Worm (Caenorhabditis elegans) whole organism, L3 larva: ENCODE data around the gene col-13.

Source experiments
- aly-2 ChIP-seq: fragments of 150-350 bp; optimal IDR thresholded peaks from 2 replicates; lab custom pipeline; 2014; ENCODE audit warnings: missing biosample characterization, missing genetic modification characterization
- jun-1 ChIP-seq: fragments of 150-350 bp; optimal IDR thresholded peaks from 2 replicates; lab custom pipeline; 2014; ENCODE audit warnings: missing biosample characterization, missing genetic modification reagents, missing genetic modification characterization
- nhr-76 ChIP-seq: fragments of 150-350 bp; sonication (generic microtip); optimal IDR thresholded peaks from 5 replicates; lab custom pipeline; 2014; ENCODE audit warnings: missing biosample characterization, missing genetic modification characterization
- ztf-11 ChIP-seq: fragments of 150-350 bp; optimal IDR thresholded peaks from 2 replicates; lab custom pipeline; 2014; ENCODE audit warnings: missing biosample characterization, missing genetic modification characterization
- ztf-4 ChIP-seq: fragments of 150-350 bp; optimal IDR thresholded peaks from 2 replicates; lab custom pipeline; 2014; ENCODE audit warnings: missing biosample characterization, missing genetic modification characterization

ce11 chrV:10379293-10379692 is 42.4 kb downstream of the col-13 start, which contains the start of gene AC3.12:
- TF ChIP-seq ztf-4 (tag; lab: Kevin White, UChicago) (no peak), nhr-76 (no peak), ztf-11 (tag; lab: Kevin White, UChicago) (no peak), aly-2 (tag; lab: Kevin White, UChicago) (no peak), jun-1 (tag; lab: Kevin White, UChicago) (no peak)
